Worm (Caenorhabditis elegans): ENCODE results near the gene sqv-3.

ce11 chrIII:9767095-9767494 lies 13.1 kb downstream of the sqv-3 start:
- TF ChIP-seq F13H6.1 (tag; optimal IDR thresholded peaks at IDR 0.05) (no peak), pha-2 (tag; optimal IDR thresholded peaks at IDR 0.05) (no peak), elt-2 (tag; optimal IDR thresholded peaks at IDR 0.05) (no peak), sox-2 (GFP tag; IDR thresholded peaks at IDR 0.05) (no peak), pros-1 (tag; optimal IDR thresholded peaks at IDR 0.05) (no peak), npax-4 (tag; optimal IDR thresholded peaks at IDR 0.05) (no peak), ets-4 (tag; optimal IDR thresholded peaks at IDR 0.05) (no peak), madf-2 (tag; optimal IDR thresholded peaks at IDR 0.05) (no peak), ceh-48 (tag; optimal IDR thresholded peaks at IDR 0.05) (no peak), pqm-1 (tag; optimal IDR thresholded peaks at IDR 0.05) (no peak), sox-4 (tag; optimal IDR thresholded peaks at IDR 0.05) (no peak), nhr-11 (tag; optimal IDR thresholded peaks at IDR 0.05) (no peak)
